Worm (Caenorhabditis elegans) whole organism, late embryonic: ENCODE results near the gene fipr-15.

Experiments
- K09A11.1 ChIP-seq: sonication (generic microtip); optimal IDR thresholded peaks from 2 replicates; lab custom pipeline; 2017; ENCODE audit warnings: antibody characterized with exemption, mild to moderate bottlenecking, missing genetic modification characterization, missing compliant biosample characterization; ENCODE audit not compliant: insufficient read depth
- T23F11.4 ChIP-seq: fragments of 200-800 bp; sonication (Bioruptor generic); optimal IDR thresholded peaks from 2 replicates; lab custom pipeline; 2018; ENCODE audit warnings: mild to moderate bottlenecking, missing genetic modification characterization, missing compliant biosample characterization
- ama-1 ChIP-seq: fragments of 150-350 bp; optimal IDR thresholded peaks from 2 replicates; lab custom pipeline; 2014
- ceh-14 ChIP-seq: sonication (generic microtip); optimal IDR thresholded peaks from 2 replicates; lab custom pipeline; 2016; ENCODE audit warnings: missing genotype, missing genetic modification characterization, missing compliant biosample characterization
- ceh-2 ChIP-seq: sonication (generic microtip); optimal IDR thresholded peaks from 2 replicates; lab custom pipeline; 2016; ENCODE audit warnings: missing genotype, missing genetic modification characterization, missing compliant biosample characterization
- ceh-24 ChIP-seq: sonication (generic microtip); optimal IDR thresholded peaks from 2 replicates; lab custom pipeline; 2016; ENCODE audit warnings: mild to moderate bottlenecking, missing genetic modification characterization, missing compliant biosample characterization
- ceh-30 ChIP-seq: fragments of 150-350 bp; optimal IDR thresholded peaks from 2 replicates; lab custom pipeline; 2014; ENCODE audit warnings: missing biosample characterization, missing genetic modification characterization
- ceh-48 ChIP-seq: sonication (generic microtip); optimal IDR thresholded peaks from 2 replicates; lab custom pipeline; 2016; ENCODE audit warnings: missing genetic modification characterization, inconsistent platforms, missing compliant biosample characterization
- che-1 ChIP-seq: sonication (generic microtip); optimal IDR thresholded peaks from 2 replicates; lab custom pipeline; 2016; ENCODE audit warnings: mild to moderate bottlenecking, missing genetic modification characterization, missing compliant biosample characterization
- dve-1 ChIP-seq: sonication (generic microtip); optimal IDR thresholded peaks from 2 replicates; lab custom pipeline; 2017; ENCODE audit warnings: antibody characterized with exemption, mild to moderate bottlenecking, missing genetic modification characterization, missing compliant biosample characterization
- gmeb-2 ChIP-seq: sonication (generic microtip); optimal IDR thresholded peaks from 2 replicates; lab custom pipeline; 2016; ENCODE audit warnings: missing genetic modification characterization, inconsistent platforms, missing compliant biosample characterization
- hlh-6 ChIP-seq: sonication (generic microtip); optimal IDR thresholded peaks from 2 replicates; lab custom pipeline; 2016; ENCODE audit warnings: missing genotype, missing genetic modification characterization, missing compliant biosample characterization
- lin-11 ChIP-seq: fragments of 200-800 bp; sonication (Bioruptor generic); optimal IDR thresholded peaks from 2 replicates; lab custom pipeline; 2018; ENCODE audit warnings: mild to moderate bottlenecking, missing genetic modification characterization, missing compliant biosample characterization
- nfya-1 ChIP-seq: sonication (generic microtip); optimal IDR thresholded peaks from 2 replicates; lab custom pipeline; 2017; ENCODE audit warnings: missing genetic modification characterization, mild to moderate bottlenecking, missing compliant biosample characterization, antibody characterized with exemption, moderate library complexity
- npax-4 ChIP-seq: sonication (generic microtip); optimal IDR thresholded peaks from 2 replicates; lab custom pipeline; 2016; ENCODE audit warnings: missing genetic modification characterization, missing compliant biosample characterization
- odd-2 ChIP-seq: sonication (generic microtip); optimal IDR thresholded peaks from 2 replicates; lab custom pipeline; 2017; ENCODE audit warnings: antibody characterized with exemption, mild to moderate bottlenecking, missing genetic modification characterization, missing compliant biosample characterization
- pax-1 ChIP-seq: fragments of 150-350 bp; optimal IDR thresholded peaks from 2 replicates; lab custom pipeline; 2014; ENCODE audit warnings: missing biosample characterization, missing genetic modification characterization
- syd-9 ChIP-seq: sonication (generic microtip); optimal IDR thresholded peaks from 2 replicates; lab custom pipeline; 2016; ENCODE audit warnings: mild to moderate bottlenecking, missing genetic modification characterization, moderate library complexity, missing compliant biosample characterization
- tbx-2 ChIP-seq: sonication (generic microtip); optimal IDR thresholded peaks from 2 replicates; lab custom pipeline; 2016; ENCODE audit warnings: missing genetic modification characterization, missing compliant biosample characterization
- zip-5 ChIP-seq: sonication (generic microtip); optimal IDR thresholded peaks from 2 replicates; lab custom pipeline; 2016; ENCODE audit warnings: missing genetic modification characterization, missing compliant biosample characterization

Gene fipr-15

ce11 chrIV:10918877-10919560 is 38.7 kb downstream of the fipr-15 start (continued):
- no peak for TF ChIP-seq gmeb-2
- no peak for TF ChIP-seq ceh-14 (tag; lab: Kevin White, UChicago)
- TF ChIP-seq K09A11.1 (tag; lab: Kevin White, UChicago), result no peak
- TF ChIP-seq nfya-1 (tag; lab: Kevin White, UChicago), result peak; percentile 69
- TF ChIP-seq npax-4 (tag; lab: Kevin White, UChicago), result no peak
- no peak for TF ChIP-seq ceh-24 (tag; lab: Kevin White, UChicago)
- TF ChIP-seq ama-1 (lab: Kevin White, UChicago), result no peak
- TF ChIP-seq pax-1 (tag; lab: Kevin White, UChicago), result peak; percentile 29
- no peak for TF ChIP-seq zip-5
- no peak for TF ChIP-seq hlh-6 (tag; lab: Kevin White, UChicago)
- TF ChIP-seq odd-2 (tag; lab: Kevin White, UChicago), result no peak
- TF ChIP-seq T23F11.4 (GFP tag; lab: Kevin White, UChicago), result no peak
- no peak for TF ChIP-seq ceh-2 (tag; lab: Kevin White, UChicago)
- TF ChIP-seq dve-1, result no peak
- TF ChIP-seq ceh-30 (tag; lab: Kevin White, UChicago), result no peak
- TF ChIP-seq ceh-48 (tag; lab: Kevin White, UChicago), result no peak
- TF ChIP-seq syd-9 (tag; lab: Kevin White, UChicago), result no peak

- TF ChIP-seq che-1 (tag; lab: Kevin White, UChicago) (no peak), ama-1 (lab: Kevin White, UChicago) (no peak), tbx-2 (no peak), lin-11 (tag; lab: Kevin White, UChicago) (no peak)
Measured at ce11 chrIV:10919770-10920169, 39.4 kb downstream of the fipr-15 start, which contains the start of gene rbr-2. TSS of gene rbr-2 (plus strand) at chrIV:10920070.
